Worm (Caenorhabditis elegans) whole organism, L1 larva: ENCODE results near the gene T12B5.15.

Source experiments
- C04F5.9 ChIP-seq: sonication (generic microtip); optimal IDR thresholded peaks from 2 replicates; lab custom pipeline; 2016; ENCODE audit warnings: missing genetic modification characterization, missing compliant biosample characterization
- F16B12.6 ChIP-seq: fragments of 150-350 bp; optimal IDR thresholded peaks from 2 replicates; lab custom pipeline; 2014; ENCODE audit warnings: missing biosample characterization, missing genetic modification characterization
- Y116A8C.19 ChIP-seq: sonication (generic microtip); optimal IDR thresholded peaks from 2 replicates; lab custom pipeline; 2016; ENCODE audit warnings: missing compliant biosample characterization, missing genetic modification characterization, borderline replicate concordance
- aha-1 ChIP-seq: fragments of 150-350 bp; optimal IDR thresholded peaks from 2 replicates; lab custom pipeline; 2014; ENCODE audit warnings: missing biosample characterization, missing genetic modification characterization
- aly-2 ChIP-seq: fragments of 150-350 bp; optimal IDR thresholded peaks from 2 replicates; lab custom pipeline; 2014; ENCODE audit warnings: missing biosample characterization, missing genetic modification characterization
- ama-1 ChIP-seq: fragments of 150-350 bp; optimal IDR thresholded peaks from 2 replicates; lab custom pipeline; 2014
- ceh-82 ChIP-seq, 3 experiments: fragments of 150-350 bp in 1 of 3; sonication (generic microtip) in 2 of 3; optimal IDR thresholded peaks; 2 replicates each; lab custom pipeline; 2014 to 2017; ENCODE audit warnings: missing biosample characterization in 3 of 3, missing genetic modification characterization in 3 of 3
- efl-1 ChIP-seq, 4 experiments: fragments of 150-350 bp; optimal IDR thresholded peaks in 3 of 4; peaks in 1 of 4; 1 replicate in 1 of 4; 2 replicates in 3 of 4; lab custom pipeline; 2014; ENCODE audit warnings: missing biosample characterization in 2 of 4, missing genetic modification characterization in 2 of 4, missing genetic modification reagents in 2 of 4
- efl-3 ChIP-seq: fragments of 200-800 bp; sonication (Bioruptor generic); optimal IDR thresholded peaks from 2 replicates; lab custom pipeline; 2018; ENCODE audit warnings: mild to moderate bottlenecking, missing genetic modification characterization, missing compliant biosample characterization
- egl-27 ChIP-seq, 2 experiments: fragments of 150-350 bp in 1 of 2; sonication (generic microtip); optimal IDR thresholded peaks; 3 replicates each; lab custom pipeline; 2017 to 2018; ENCODE audit warnings: missing biosample characterization in 2 of 2, missing genetic modification characterization in 2 of 2, missing genetic modification reagents in 2 of 2
- elt-2 ChIP-seq: sonication (generic microtip); optimal IDR thresholded peaks from 2 replicates; lab custom pipeline; 2016; ENCODE audit warnings: missing genetic modification characterization, mild to moderate bottlenecking, inconsistent platforms, missing compliant biosample characterization, missing genetic modification reagents
- fkh-4 ChIP-seq: sonication (generic microtip); optimal IDR thresholded peaks from 2 replicates; lab custom pipeline; 2016; ENCODE audit warnings: missing compliant biosample characterization, missing genetic modification characterization, borderline replicate concordance
- grh-1 ChIP-seq: fragments of 200-800 bp; sonication (Bioruptor generic); IDR thresholded peaks from 2 replicates; pipeline ENCODE4 v1.3.6; 2022; ENCODE audit warnings: missing genetic modification reagents, missing genetic modification characterization, missing compliant biosample characterization
- hlh-17 ChIP-seq: fragments of 200-800 bp; sonication (Bioruptor generic); optimal IDR thresholded peaks from 2 replicates; lab custom pipeline; 2018; ENCODE audit warnings: missing genetic modification characterization, mild to moderate bottlenecking, missing compliant biosample characterization, moderate library complexity, borderline replicate concordance
- isw-1 ChIP-seq: fragments of 200-800 bp; sonication (Bioruptor generic); IDR thresholded peaks from 2 replicates; pipeline ENCODE4 v1.3.6; 2022; ENCODE audit warnings: missing genetic modification characterization, missing compliant biosample characterization
- lin-14 ChIP-seq: fragments of 200-800 bp; sonication (Bioruptor generic); optimal IDR thresholded peaks from 2 replicates; lab custom pipeline; 2018; ENCODE audit warnings: mild to moderate bottlenecking, missing genetic modification characterization, moderate library complexity, missing compliant biosample characterization
- lin-35 ChIP-seq, 2 experiments: fragments of 150-350 bp; optimal IDR thresholded peaks; 2 replicates each; lab custom pipeline; 2014; ENCODE audit warnings: missing biosample characterization in 2 of 2, missing genetic modification characterization in 2 of 2, missing genetic modification reagents in 2 of 2
- mab-9 ChIP-seq: fragments of 200-800 bp; sonication (Bioruptor generic); IDR thresholded peaks from 2 replicates; pipeline ENCODE4 v1.3.6; 2022; ENCODE audit warnings: missing genetic modification reagents, missing genetic modification characterization, missing compliant biosample characterization
- mdl-1 ChIP-seq, 2 experiments: fragments of 150-350 bp; optimal IDR thresholded peaks; 2 replicates each; lab custom pipeline; 2014 to 2017; ENCODE audit warnings: missing biosample characterization in 2 of 2, missing genetic modification characterization in 2 of 2, inconsistent platforms in 1 of 2
- nhr-19 ChIP-seq: fragments of 200-800 bp; sonication (Bioruptor generic); conservative IDR thresholded peaks from 2 replicates; pipeline ENCODE4 v1.3.6; 2022; ENCODE audit warnings: missing genetic modification characterization, missing compliant biosample characterization
- nhr-20 ChIP-seq: sonication (generic microtip); optimal IDR thresholded peaks from 2 replicates; lab custom pipeline; 2016; ENCODE audit warnings: mild to moderate bottlenecking, missing genetic modification characterization, missing compliant biosample characterization
- nhr-237 ChIP-seq: fragments of 150-350 bp; optimal IDR thresholded peaks from 2 replicates; lab custom pipeline; 2014; ENCODE audit warnings: missing biosample characterization, missing genetic modification characterization
- nhr-76 ChIP-seq: sonication (generic microtip); optimal IDR thresholded peaks from 2 replicates; lab custom pipeline; 2017; ENCODE audit warnings: missing biosample characterization, missing genetic modification characterization
- nhr-77 ChIP-seq: fragments of 150-350 bp; optimal IDR thresholded peaks from 2 replicates; lab custom pipeline; 2014; ENCODE audit warnings: missing biosample characterization, missing genetic modification characterization
- pag-3 ChIP-seq: sonication (generic microtip); optimal IDR thresholded peaks from 2 replicates; lab custom pipeline; 2017; ENCODE audit warnings: missing genetic modification characterization, mild to moderate bottlenecking, missing compliant biosample characterization, antibody characterized with exemption, borderline replicate concordance; ENCODE audit not compliant: insufficient read depth
- pqm-1 ChIP-seq: sonication (generic microtip); optimal IDR thresholded peaks from 3 replicates; lab custom pipeline; 2017; ENCODE audit warnings: missing biosample characterization, missing genetic modification characterization
- rnt-1 ChIP-seq: sonication (generic microtip); optimal IDR thresholded peaks from 2 replicates; lab custom pipeline; 2016; ENCODE audit warnings: mild to moderate bottlenecking, missing genetic modification characterization, moderate library complexity, missing compliant biosample characterization
- snpc-4 ChIP-seq: fragments of 150-350 bp; optimal IDR thresholded peaks from 2 replicates; lab custom pipeline; 2014; ENCODE audit warnings: missing biosample characterization, missing genetic modification characterization
- sptf-1 ChIP-seq: fragments of 150-350 bp; optimal IDR thresholded peaks from 2 replicates; lab custom pipeline; 2014; ENCODE audit warnings: missing biosample characterization, missing genetic modification characterization
- tlp-1 ChIP-seq: fragments of 150-350 bp; optimal IDR thresholded peaks from 2 replicates; lab custom pipeline; 2014; ENCODE audit warnings: missing biosample characterization, missing genetic modification characterization
- unc-30 ChIP-seq: sonication (generic microtip); optimal IDR thresholded peaks from 2 replicates; lab custom pipeline; 2017; ENCODE audit warnings: missing biosample characterization, missing genetic modification characterization
- unc-86 ChIP-seq: sonication (generic microtip); optimal IDR thresholded peaks from 2 replicates; lab custom pipeline; 2016; ENCODE audit warnings: missing genetic modification characterization, missing compliant biosample characterization
- ztf-11 ChIP-seq, 2 experiments: sonication (generic microtip); optimal IDR thresholded peaks; 2 replicates each; lab custom pipeline; 2016 to 2017; ENCODE audit warnings: missing genetic modification characterization in 2 of 2, missing biosample characterization in 1 of 2, missing compliant biosample characterization in 1 of 2
- ztf-4 ChIP-seq: fragments of 150-350 bp; optimal IDR thresholded peaks from 2 replicates; lab custom pipeline; 2014; ENCODE audit warnings: missing biosample characterization, missing genetic modification characterization

Gene T12B5.15

DNA sequence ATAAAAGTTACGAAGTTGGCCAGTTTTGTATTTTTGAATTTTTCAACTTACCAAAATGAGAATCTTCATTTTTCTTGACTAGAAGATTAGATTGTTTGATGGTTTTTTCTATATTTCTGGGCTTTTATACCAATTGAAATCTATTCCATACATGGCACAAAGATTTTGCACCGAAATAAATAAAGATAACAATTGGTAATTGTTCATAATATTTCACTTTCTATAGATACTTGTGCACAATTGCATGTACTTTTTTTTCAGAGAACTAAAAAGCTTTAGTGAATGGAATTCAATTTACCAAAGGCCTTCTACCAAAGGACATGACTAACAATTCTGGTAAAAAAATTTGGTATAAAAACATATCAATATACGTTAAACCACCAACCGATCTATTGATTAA, at the start of gene T12B5.15, which contains the start of gene T12B5.14:
Gene T12B5.15 (minus strand): TSS at position 101 of the 400 bp plus-strand sequence.
Gene T12B5.14 (plus strand): TSS at position 321 of the 400 bp plus-strand sequence.
- TF ChIP-seq aha-1 (no peak), nhr-77 (tag; lab: Kevin White, UChicago) (no peak), sptf-1 (no peak), nhr-19 (GFP tag; lab: Robert Waterston, UW) (no peak), tlp-1 (tag; lab: Kevin White, UChicago) (no peak), unc-30 (tag; lab: Kevin White, UChicago) (no peak)

DNA sequence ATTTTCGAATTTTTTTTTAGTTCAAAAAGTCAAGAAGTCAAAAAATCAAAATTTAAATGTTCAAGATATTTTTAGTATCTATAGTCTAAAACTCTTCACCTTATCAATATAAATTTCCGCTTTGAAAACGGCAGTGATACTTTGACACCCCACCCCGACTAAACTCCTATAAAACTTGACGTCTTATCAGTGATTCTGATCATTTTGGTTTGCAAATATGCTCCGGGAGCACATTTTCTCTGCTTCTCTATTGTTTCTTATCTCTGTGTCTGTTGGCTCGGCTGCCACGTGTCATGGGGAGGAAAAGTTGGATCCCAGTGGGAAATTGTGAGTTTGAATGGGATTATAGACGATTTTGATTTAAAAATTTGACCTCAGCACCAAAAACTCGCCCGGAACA, 48.1 kb upstream of the T12B5.15 start, which contains the start of gene clec-150:
Gene clec-150 (plus strand): TSS at position 198 of the 400 bp plus-strand sequence.
- TF ChIP-seq pqm-1, result no peak
- TF ChIP-seq nhr-76 (tag; lab: Kevin White, UChicago), result no peak
- peak in 1 of 2 experiments; percentile 14 for TF ChIP-seq lin-35 (GFP tag; optimal IDR thresholded peaks at IDR 0.05; lab: Kevin White, UChicago)
- no peak for TF ChIP-seq efl-1 (optimal IDR thresholded peaks at IDR 0.05; lab: Kevin White, UChicago)
- TF ChIP-seq efl-1 (GFP tag; optimal IDR thresholded peaks at IDR 0.05 in 1 of 2; lab: Kevin White, UChicago), result peak in 1 of 2 experiments; percentile 79
- TF ChIP-seq nhr-20 (tag; lab: Kevin White, UChicago), result peak; percentile 5
- TF ChIP-seq ama-1 (lab: Kevin White, UChicago), result no peak
- TF ChIP-seq Y116A8C.19, result no peak
- no peak for TF ChIP-seq lin-14
- TF ChIP-seq mdl-1 (tag; optimal IDR thresholded peaks at IDR 0.05; lab: Kevin White, UChicago), result no peak
- TF ChIP-seq hlh-17 (GFP tag; lab: Kevin White, UChicago), result no peak
- TF ChIP-seq elt-2 (tag; lab: Kevin White, UChicago), result peak; percentile 89

ce11 chrIII:1001297-1001696, 46.8 kb upstream of the T12B5.15 start, which contains the start of gene R06B10.7:
R06B10.7 (minus strand) TSS chrIII:1001397.
- TF ChIP-seq Y116A8C.19 (no peak), ztf-11 (tag; optimal IDR thresholded peaks at IDR 0.05; lab: Kevin White, UChicago) (no peak), mab-9 (GFP tag; lab: Robert Waterston, UW) (no peak), grh-1 (GFP tag; lab: Robert Waterston, UW) (no peak), F16B12.6 (tag; lab: Kevin White, UChicago) (no peak), lin-14 (no peak), pag-3 (no peak), ceh-82 (tag; optimal IDR thresholded peaks at IDR 0.05; lab: Kevin White, UChicago) (no peak)

- no peak for TF ChIP-seq egl-27 (tag; optimal IDR thresholded peaks at IDR 0.05; lab: Kevin White, UChicago)
- no peak for TF ChIP-seq rnt-1 (tag; lab: Kevin White, UChicago)
- no peak for TF ChIP-seq C04F5.9 (tag; lab: Kevin White, UChicago)
- TF ChIP-seq fkh-4, result no peak
- TF ChIP-seq unc-86 (tag; lab: Kevin White, UChicago), result no peak
- TF ChIP-seq aly-2 (tag; lab: Kevin White, UChicago), result no peak
- no peak for TF ChIP-seq nhr-237 (tag; lab: Kevin White, UChicago)
- TF ChIP-seq F16B12.6 (tag; lab: Kevin White, UChicago), result no peak
- no peak for TF ChIP-seq efl-3 (GFP tag; lab: Kevin White, UChicago)
- no peak for TF ChIP-seq isw-1 (GFP tag; lab: Robert Waterston, UW)
- TF ChIP-seq snpc-4 (tag; lab: Kevin White, UChicago), result no peak
Observed at ce11 chrIII:998855-999254, 44.4 kb upstream of the T12B5.15 start.

ce11 chrIII:996564-996963, 42.1 kb upstream of the T12B5.15 start:
- TF ChIP-seq egl-27 (tag; optimal IDR thresholded peaks at IDR 0.05; lab: Kevin White, UChicago) (no peak), ztf-4 (tag; lab: Kevin White, UChicago) (no peak), unc-30 (tag; lab: Kevin White, UChicago) (no peak), nhr-20 (tag; lab: Kevin White, UChicago) (no peak)
